Fruit fly (Drosophila melanogaster): ENCODE measurements around the gene CG14323.
A peak's percentile ranks its signal among the peaks of the same experiment; 100 is the strongest.

Gene CG14323

DNA sequence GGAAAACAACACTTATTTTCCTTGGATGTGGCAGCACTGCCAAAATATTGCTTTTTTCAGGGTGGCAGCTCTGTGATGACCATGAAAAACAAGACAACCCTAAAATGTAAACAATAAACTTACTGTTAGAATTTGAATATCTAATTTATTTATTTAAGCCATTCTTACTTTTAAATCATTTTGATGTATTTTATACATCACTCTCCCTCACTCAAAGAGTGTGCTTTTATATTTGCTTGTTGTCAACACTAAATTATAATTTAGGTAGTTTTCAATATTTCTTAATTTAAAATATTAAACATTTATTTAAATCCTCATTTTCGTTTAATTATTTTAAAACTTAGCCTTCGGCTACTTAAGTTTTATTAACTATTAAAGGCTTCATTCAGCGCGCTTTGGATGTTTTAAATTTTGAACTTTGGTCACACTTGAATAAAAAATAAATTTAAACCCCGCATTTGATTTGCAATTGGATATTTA lies 49.0 kb upstream of the CG14323 start, which contains the start of the genes CG7523 and Mps1 (continued):
- TF ChIP-seq tna (GFP tag; IDR thresholded peaks at IDR 0.05; ENCODE audit: partially characterized antibody): no peak
- TF ChIP-seq Dref (GFP tag; IDR thresholded peaks at IDR 0.05): peak; percentile 35; the same call in 1 of the 2 replicates
- TF ChIP-seq Dek (tag; optimal IDR thresholded peaks at IDR 0.05): peak; percentile 48
- peak; percentile 41 for TF ChIP-seq CG10431 (GFP tag; optimal IDR thresholded peaks at IDR 0.05)
- no peak for TF ChIP-seq CG10209 (GFP tag; optimal IDR thresholded peaks at IDR 0.05)
- TF ChIP-seq CG10267 (tag; optimal IDR thresholded peaks at IDR 0.05): peak; percentile 68
- no peak for TF ChIP-seq Rx (GFP tag; IDR thresholded peaks at IDR 0.05)
- TF ChIP-seq Hsf (GFP tag; optimal IDR thresholded peaks at IDR 0.05): no peak
- TF ChIP-seq CG12219 (GFP tag; optimal IDR thresholded peaks at IDR 0.05): no peak
- TF ChIP-seq CG12659 (GFP tag; optimal IDR thresholded peaks at IDR 0.05): peak; percentile 68
- TF ChIP-seq CG17361 (GFP tag; IDR thresholded peaks at IDR 0.05): peak; percentile 59; the same call in 2 of the 3 replicates
- TF ChIP-seq sc (optimal IDR thresholded peaks at IDR 0.05): no peak
- peak; percentile 29 for TF ChIP-seq sc (GFP tag; optimal IDR thresholded peaks at IDR 0.05)
- no peak for TF ChIP-seq CG17328 (GFP tag; IDR thresholded peaks at IDR 0.05)
- TF ChIP-seq CG12769 (tag; optimal IDR thresholded peaks at IDR 0.05): no peak
- peak; percentile 6; the same call in 1 of the 2 replicates for TF ChIP-seq NFAT (GFP tag; IDR thresholded peaks at IDR 0.05)
- no peak for TF ChIP-seq Jarid2 (GFP tag; optimal IDR thresholded peaks at IDR 0.05)
- TF ChIP-seq CG18599 (GFP tag; optimal IDR thresholded peaks at IDR 0.05): no peak
- TF ChIP-seq Nf-YC (tag; optimal IDR thresholded peaks at IDR 0.05): peak; percentile 26
- TF ChIP-seq Myb (GFP tag; optimal IDR thresholded peaks at IDR 0.05): peak; percentile 91
- TF ChIP-seq CG3995 (GFP tag; optimal IDR thresholded peaks at IDR 0.05): peak; percentile 9
- TF ChIP-seq CG8290 (GFP tag; optimal IDR thresholded peaks at IDR 0.05): no peak
- TF ChIP-seq CG8290 (tag; optimal IDR thresholded peaks at IDR 0.05): no peak
- TF ChIP-seq cas (GFP tag; IDR thresholded peaks at IDR 0.05): no peak
- TF ChIP-seq CHES-1-like (GFP tag; optimal IDR thresholded peaks at IDR 0.05): peak; percentile 41
- peak; percentile 4 for TF ChIP-seq Xbp1 (GFP tag; optimal IDR thresholded peaks at IDR 0.05)
- peak; percentile 44 for TF ChIP-seq vvl (GFP tag; IDR thresholded peaks at IDR 0.05)
- peak; percentile 5 for TF ChIP-seq CG1233 (GFP tag; optimal IDR thresholded peaks at IDR 0.05)
- TF ChIP-seq Hmr (GFP tag; optimal IDR thresholded peaks at IDR 0.05): peak; percentile 77
- no peak for TF ChIP-seq B-H1 (GFP tag; IDR thresholded peaks at IDR 0.05)
- TF ChIP-seq D19B (GFP tag; optimal IDR thresholded peaks at IDR 0.05): no peak
- no peak for TF ChIP-seq CG18619 (GFP tag; optimal IDR thresholded peaks at IDR 0.05)
- TF ChIP-seq CG17912 (GFP tag; optimal IDR thresholded peaks at IDR 0.05): peak; percentile 59
- TF ChIP-seq CG2202 (tag; optimal IDR thresholded peaks at IDR 0.05): no peak
- no peak for TF ChIP-seq Fer1 (GFP tag; optimal IDR thresholded peaks at IDR 0.05)
- TF ChIP-seq inv (GFP tag; IDR thresholded peaks at IDR 0.05; ENCODE audit: partially characterized antibody): no peak
- peak; percentile 3 for TF ChIP-seq pfk (GFP tag; optimal IDR thresholded peaks at IDR 0.05)
- TF ChIP-seq CG30020 (tag; optimal IDR thresholded peaks at IDR 0.05): peak; percentile 45
- no peak for TF ChIP-seq chm (GFP tag; IDR thresholded peaks at IDR 0.05)
- TF ChIP-seq Antp (GFP tag; optimal IDR thresholded peaks at IDR 0.05): no peak
- TF ChIP-seq CG6813 (GFP tag; optimal IDR thresholded peaks at IDR 0.05): no peak
- TF ChIP-seq CG4854 (GFP tag; optimal IDR thresholded peaks at IDR 0.05): no peak
- TF ChIP-seq CG9727 (GFP tag; optimal IDR thresholded peaks at IDR 0.05): peak; percentile 10
- TF ChIP-seq dmrt11E (tag; optimal IDR thresholded peaks at IDR 0.05): no peak
- no peak for TF ChIP-seq NfI (GFP tag; optimal IDR thresholded peaks at IDR 0.05)
- TF ChIP-seq ham (GFP tag; IDR thresholded peaks at IDR 0.05): no peak
- TF ChIP-seq CG34422 (GFP tag; IDR thresholded peaks at IDR 0.05): no peak
- no peak for TF ChIP-seq CG16815 (GFP tag; optimal IDR thresholded peaks at IDR 0.05)
- TF ChIP-seq ranshi (GFP tag; IDR thresholded peaks at IDR 0.05): no peak
- TF ChIP-seq phol (tag; optimal IDR thresholded peaks at IDR 0.05): peak; percentile 51
- no peak for TF ChIP-seq hbn (GFP tag; IDR thresholded peaks at IDR 0.05; ENCODE audit: partially characterized antibody)

Data from whole organism, embryonic.